Worm (Caenorhabditis elegans) whole organism, young adult: ENCODE measurements around the gene sre-1.

Experiments used
- B0336.3 ChIP-seq: fragments of 200-800 bp; sonication (Bioruptor generic); IDR thresholded peaks from 2 replicates; pipeline ENCODE4 v1.3.6; 2022; ENCODE audit warnings: missing genetic modification characterization, missing compliant biosample characterization
- F22D6.2 ChIP-seq: sonication (generic microtip); optimal IDR thresholded peaks from 2 replicates; lab custom pipeline; 2016; ENCODE audit warnings: mild to moderate bottlenecking, missing genetic modification characterization, missing compliant biosample characterization
- F23B12.7 ChIP-seq: sonication (generic microtip); optimal IDR thresholded peaks from 2 replicates; lab custom pipeline; 2017; ENCODE audit warnings: missing genetic modification characterization, mild to moderate bottlenecking, missing compliant biosample characterization, antibody characterized with exemption, moderate library complexity; ENCODE audit not compliant: insufficient read depth
- F33H1.4 ChIP-seq: fragments of 200-800 bp; sonication (Bioruptor generic); IDR thresholded peaks from 2 replicates; pipeline ENCODE4 v1.3.6; 2022; ENCODE audit warnings: missing genetic modification reagents, missing genetic modification characterization, missing compliant biosample characterization
- F37B4.10 ChIP-seq: fragments of 200-800 bp; sonication (Bioruptor generic); IDR thresholded peaks from 2 replicates; pipeline ENCODE4 v1.3.6; 2022; ENCODE audit warnings: missing genetic modification characterization, missing compliant biosample characterization
- F57A8.1 ChIP-seq: fragments of 200-800 bp; sonication (Bioruptor generic); optimal IDR thresholded peaks from 2 replicates; lab custom pipeline; 2018; ENCODE audit warnings: mild to moderate bottlenecking, missing genetic modification characterization, moderate library complexity, missing compliant biosample characterization
- T07F8.4 ChIP-seq: sonication (generic microtip); optimal IDR thresholded peaks from 2 replicates; lab custom pipeline; 2016; ENCODE audit warnings: mild to moderate bottlenecking, missing genetic modification characterization, moderate library complexity, missing compliant biosample characterization
- Y53F4B.3 ChIP-seq: fragments of 200-800 bp; sonication (Bioruptor generic); IDR thresholded peaks from 2 replicates; pipeline ENCODE4 v1.3.6; 2022; ENCODE audit warnings: missing genetic modification reagents, missing genetic modification characterization, missing compliant biosample characterization
- Y56A3A.18 ChIP-seq: fragments of 200-800 bp; sonication (Bioruptor generic); IDR thresholded peaks from 2 replicates; pipeline ENCODE4 v1.3.6; 2022; ENCODE audit warnings: missing genetic modification reagents, missing genetic modification characterization, missing compliant biosample characterization
- Y67H2A.10 ChIP-seq: fragments of 200-800 bp; sonication (Bioruptor generic); conservative IDR thresholded peaks from 2 replicates; pipeline ENCODE4 v1.3.6; 2022; ENCODE audit warnings: missing genetic modification reagents, missing genetic modification characterization, missing compliant biosample characterization
- Y95B8A.8 ChIP-seq: fragments of 200-800 bp; sonication (Bioruptor generic); IDR thresholded peaks from 2 replicates; pipeline ENCODE4 v1.3.6; 2022; ENCODE audit warnings: missing genetic modification reagents, missing genetic modification characterization, missing compliant biosample characterization
- attf-3 ChIP-seq: fragments of 200-800 bp; sonication (Bioruptor generic); conservative IDR thresholded peaks from 2 replicates; pipeline ENCODE4 v1.3.6; 2022; ENCODE audit warnings: missing genetic modification reagents, missing genetic modification characterization, missing compliant biosample characterization
- bed-1 ChIP-seq: fragments of 200-800 bp; sonication (Bioruptor generic); IDR thresholded peaks from 2 replicates; pipeline ENCODE4 v1.3.6; 2022; ENCODE audit warnings: missing genetic modification reagents, missing genetic modification characterization, missing compliant biosample characterization
- cebp-1 ChIP-seq, 2 experiments: fragments of 200-800 bp in 1 of 2; sonication (Bioruptor generic) in 1 of 2; sonication (generic microtip) in 1 of 2; IDR thresholded peaks in 1 of 2; optimal IDR thresholded peaks in 1 of 2; 2 replicates each; pipeline versions ENCODE4 v1.3.6 to Lab custom; 2017 to 2022; ENCODE audit warnings: missing compliant biosample characterization in 2 of 2, missing genetic modification characterization in 2 of 2, mild to moderate bottlenecking in 1 of 2, missing genetic modification reagents in 1 of 2, moderate library complexity in 1 of 2
- ceh-58 ChIP-seq: fragments of 200-800 bp; sonication (Bioruptor generic); IDR thresholded peaks from 2 replicates; pipeline ENCODE4 v1.3.6; 2022; ENCODE audit warnings: missing genetic modification characterization, missing compliant biosample characterization
- die-1 ChIP-seq: sonication (generic microtip); optimal IDR thresholded peaks from 2 replicates; lab custom pipeline; 2016; ENCODE audit warnings: missing genotype, mild to moderate bottlenecking, missing genetic modification characterization, missing compliant biosample characterization
- dpff-1 ChIP-seq: sonication (generic microtip); optimal IDR thresholded peaks from 2 replicates; lab custom pipeline; 2017; ENCODE audit warnings: mild to moderate bottlenecking, missing genetic modification characterization, missing compliant biosample characterization
- efl-1 ChIP-seq: fragments of 150-350 bp; optimal IDR thresholded peaks from 2 replicates; lab custom pipeline; 2014; ENCODE audit warnings: missing biosample characterization, missing genetic modification reagents, missing genetic modification characterization
- egrh-3 ChIP-seq: fragments of 200-800 bp; sonication (Bioruptor generic); IDR thresholded peaks from 2 replicates; pipeline ENCODE4 v1.3.6; 2022; ENCODE audit warnings: missing genetic modification reagents, missing genetic modification characterization, missing compliant biosample characterization
- gei-17 ChIP-seq: fragments of 200-800 bp; sonication (Bioruptor generic); optimal IDR thresholded peaks from 2 replicates; lab custom pipeline; 2018; ENCODE audit warnings: mild to moderate bottlenecking, missing genetic modification characterization, missing compliant biosample characterization
- hlh-26 ChIP-seq: fragments of 200-800 bp; sonication (Bioruptor generic); conservative IDR thresholded peaks from 2 replicates; pipeline ENCODE4 v1.3.6; 2022; ENCODE audit warnings: missing genetic modification reagents, missing genetic modification characterization, missing compliant biosample characterization
- hrde-1 ChIP-seq: sonication (generic microtip); optimal IDR thresholded peaks from 2 replicates; lab custom pipeline; 2016; ENCODE audit warnings: missing genetic modification characterization, mild to moderate bottlenecking, missing compliant biosample characterization, moderate library complexity, missing genotype, missing genetic modification reagents, borderline replicate concordance
- lin-54 ChIP-seq: fragments of 200-800 bp; sonication (Bioruptor generic); optimal IDR thresholded peaks from 2 replicates; lab custom pipeline; 2018; ENCODE audit warnings: mild to moderate bottlenecking, missing genetic modification characterization, missing compliant biosample characterization
- mel-28 ChIP-seq: sonication (generic microtip); optimal IDR thresholded peaks from 2 replicates; lab custom pipeline; 2016; ENCODE audit warnings: borderline replicate concordance, mild to moderate bottlenecking, missing genetic modification characterization, missing compliant biosample characterization
- nfya-2 ChIP-seq: fragments of 200-800 bp; sonication (Bioruptor generic); IDR thresholded peaks from 2 replicates; pipeline ENCODE4 v1.3.6; 2022; ENCODE audit warnings: missing genetic modification reagents, missing genetic modification characterization, missing compliant biosample characterization
- nhr-90 ChIP-seq: sonication (generic microtip); optimal IDR thresholded peaks from 2 replicates; lab custom pipeline; 2016; ENCODE audit warnings: missing genotype, mild to moderate bottlenecking, missing genetic modification characterization, missing compliant biosample characterization
- rpc-1 ChIP-seq, 2 experiments: fragments of 150-350 bp in 1 of 2; sonication (generic microtip) in 1 of 2; optimal IDR thresholded peaks; 2 replicates each; lab custom pipeline; 2014 to 2018; ENCODE audit warnings: missing biosample characterization in 1 of 2, missing genetic modification characterization in 1 of 2, missing genetic modification reagents in 1 of 2, missing genotype in 1 of 2
- sdz-38 ChIP-seq: sonication (generic microtip); optimal IDR thresholded peaks from 2 replicates; lab custom pipeline; 2016; ENCODE audit warnings: missing genotype, missing genetic modification characterization, missing compliant biosample characterization
- snpc-1.3 ChIP-seq: sonication (generic microtip); optimal IDR thresholded peaks from 2 replicates; lab custom pipeline; 2017; ENCODE audit warnings: missing genetic modification characterization, mild to moderate bottlenecking, missing compliant biosample characterization, antibody characterized with exemption, moderate library complexity, missing genotype, missing genetic modification reagents; ENCODE audit not compliant: insufficient read depth
- tlf-1 ChIP-seq: fragments of 200-800 bp; sonication (Bioruptor generic); optimal IDR thresholded peaks from 2 replicates; lab custom pipeline; 2018; ENCODE audit warnings: mild to moderate bottlenecking, missing genetic modification characterization, missing compliant biosample characterization
- zim-3 ChIP-seq: sonication (generic microtip); optimal IDR thresholded peaks from 2 replicates; lab custom pipeline; 2017; ENCODE audit warnings: mild to moderate bottlenecking, missing genetic modification characterization, moderate library complexity, missing compliant biosample characterization
- ztf-18 ChIP-seq: sonication (generic microtip); optimal IDR thresholded peaks from 2 replicates; lab custom pipeline; 2016; ENCODE audit warnings: missing genotype, mild to moderate bottlenecking, missing genetic modification characterization, missing compliant biosample characterization
- ztf-25 ChIP-seq: fragments of 200-800 bp; sonication (Bioruptor generic); IDR thresholded peaks from 2 replicates; pipeline ENCODE4 v1.3.6; 2022; ENCODE audit warnings: missing genetic modification reagents, missing genetic modification characterization, missing compliant biosample characterization

Gene sre-1

ce11 chrII:7724603-7725002 lies 15.1 kb downstream of the sre-1 start, which contains the start of gene cpna-2:
Gene cpna-2 (plus strand): TSS chrII:7724903.
- TF ChIP-seq egrh-3 (GFP tag; lab: Robert Waterston, UW) (no peak), hrde-1 (tag; lab: Kevin White, UChicago) (no peak), gei-17 (GFP tag; lab: Kevin White, UChicago) (no peak), F57A8.1 (GFP tag; lab: Kevin White, UChicago) (no peak), T07F8.4 (tag; lab: Kevin White, UChicago) (no peak), F33H1.4 (GFP tag; lab: Robert Waterston, UW) (no peak), ztf-25 (GFP tag; lab: Robert Waterston, UW) (no peak), F22D6.2 (tag; lab: Kevin White, UChicago) (no peak), bed-1 (GFP tag; lab: Robert Waterston, UW) (no peak), F23B12.7 (no peak), lin-54 (GFP tag; lab: Kevin White, UChicago) (no peak), dpff-1 (no peak), nfya-2 (GFP tag; lab: Robert Waterston, UW) (no peak)

ce11 chrII:7736725-7737124 lies 27.2 kb downstream of the sre-1 start:
- TF ChIP-seq hrde-1 (tag; lab: Kevin White, UChicago) = no peak
- no peak for TF ChIP-seq F37B4.10
- TF ChIP-seq Y56A3A.18 (GFP tag; lab: Robert Waterston, UW) = no peak

- TF ChIP-seq ztf-18 (tag; lab: Kevin White, UChicago) (no peak), nhr-90 (no peak), Y95B8A.8 (GFP tag; lab: Robert Waterston, UW) (no peak), F23B12.7 (no peak), Y67H2A.10 (GFP tag; lab: Robert Waterston, UW) (no peak), snpc-1.3 (no peak), tlf-1 (GFP tag; lab: Kevin White, UChicago) (no peak), hrde-1 (tag; lab: Kevin White, UChicago) (no peak), B0336.3 (GFP tag; lab: Robert Waterston, UW) (no peak), sdz-38 (tag; lab: Kevin White, UChicago) (no peak), mel-28 (tag; lab: Kevin White, UChicago) (no peak)
These were observed 44.0 kb downstream of the sre-1 start, which contains the start of gene trx-1 for ce11 chrII:7753500-7753899. Gene trx-1 (minus strand): TSS chrII:7753600.

ce11 chrII:7755116-7755571 lies 45.6 kb downstream of the sre-1 start, which contains the start of the genes B0228.6 and B0228.1:
Gene B0228.6 (minus strand): TSS chrII:7755166.
Gene B0228.1 (plus strand): TSS chrII:7755343.
- TF ChIP-seq hlh-26 (GFP tag; lab: Robert Waterston, UW) (no peak), attf-3 (GFP tag; lab: Robert Waterston, UW) (no peak), ztf-25 (GFP tag; lab: Robert Waterston, UW) (no peak), cebp-1 (GFP tag; IDR thresholded peaks at IDR 0.05; lab: Robert Waterston, UW) (no peak), cebp-1 (tag; optimal IDR thresholded peaks at IDR 0.05; lab: Kevin White, UChicago) (no peak), zim-3 (tag; lab: Kevin White, UChicago) (no peak), ceh-58 (no peak), Y53F4B.3 (GFP tag; lab: Robert Waterston, UW) (no peak), efl-1 (GFP tag; lab: Kevin White, UChicago) (no peak), rpc-1 (optimal IDR thresholded peaks at IDR 0.05; lab: Kevin White, UChicago) (no peak), rpc-1 (tag; optimal IDR thresholded peaks at IDR 0.05; lab: Kevin White, UChicago) (no peak), die-1 (no peak)
